Fruit fly (Drosophila melanogaster): ENCODE measurements around the gene Dora.

dm6 chrX:18899835-18900460, 36.2 kb downstream of the Dora start, which contains the start of gene CG7378:
- TF ChIP-seq h (optimal IDR thresholded peaks at IDR 0.05) = no peak
- TF ChIP-seq psq (optimal IDR thresholded peaks at IDR 0.05) = no peak
- no peak for TF ChIP-seq ttk (optimal IDR thresholded peaks at IDR 0.05)
- TF ChIP-seq Myc (optimal IDR thresholded peaks at IDR 0.05) = no peak
- TF ChIP-seq Sin3A (optimal IDR thresholded peaks at IDR 0.05) = no peak

All from Kc167 (cell line).